Fruit fly (Drosophila melanogaster) S2 (cell line): ENCODE measurements around the gene CG32639.

Experiments used
- CG8478 ChIP-seq: fragments of >200 bp; optimal IDR thresholded peaks from 2 replicates; lab custom pipeline; 2018
- CTCF ChIP-seq, 2 experiments: fragments of >200 bp; optimal IDR thresholded peaks; 2 replicates each; lab custom pipeline; 2018

- TF ChIP-seq CTCF (optimal IDR thresholded peaks at IDR 0.05; lab: Kevin White, UChicago) = no peak
- no peak for TF ChIP-seq CG8478
Observed at dm6 chrX:13226478-13226877, 9.9 kb downstream of the CG32639 start.
